Worm (Caenorhabditis elegans): Measurements from ENCODE around the gene sel-12.

Gene sel-12

ce11 chrX:948783-949182 lies 33.1 kb downstream of the sel-12 start, which contains the start of gene sms-2:
Gene sms-2 (minus strand): TSS chrX:948883.
- no peak for TF ChIP-seq F22D6.2 (tag; optimal IDR thresholded peaks at IDR 0.05)
- no peak for TF ChIP-seq madf-3 (GFP tag; IDR thresholded peaks at IDR 0.05)
- no peak for TF ChIP-seq B0019.2 (GFP tag; conservative IDR thresholded peaks at IDR 0.05)
- TF ChIP-seq K11D2.4 (GFP tag; IDR thresholded peaks at IDR 0.05) = no peak
- no peak for TF ChIP-seq F55B11.4 (tag; optimal IDR thresholded peaks at IDR 0.05; ENCODE audit: borderline replicate concordance, insufficient read depth)
- TF ChIP-seq Y79H2A.3 (GFP tag; conservative IDR thresholded peaks at IDR 0.05) = no peak
- TF ChIP-seq attf-3 (GFP tag; conservative IDR thresholded peaks at IDR 0.05) = no peak
- no peak for TF ChIP-seq atf-7 (tag; optimal IDR thresholded peaks at IDR 0.05)
- no peak for TF ChIP-seq attf-5 (GFP tag; optimal IDR thresholded peaks at IDR 0.05)
- TF ChIP-seq nhr-90 (tag; optimal IDR thresholded peaks at IDR 0.05) = no peak
- TF ChIP-seq F39B2.1 (GFP tag; IDR thresholded peaks at IDR 0.05) = no peak
- TF ChIP-seq pbrm-1 (GFP tag; IDR thresholded peaks at IDR 0.05) = no peak
- no peak for TF ChIP-seq ceh-100 (GFP tag; IDR thresholded peaks at IDR 0.05)
- TF ChIP-seq rec-8 (tag; optimal IDR thresholded peaks at IDR 0.05) = no peak
- no peak for TF ChIP-seq ceh-79 (tag; optimal IDR thresholded peaks at IDR 0.05)
- no peak for TF ChIP-seq ztf-25 (GFP tag; IDR thresholded peaks at IDR 0.05)

- TF ChIP-seq dpl-1 (GFP tag; optimal IDR thresholded peaks at IDR 0.05) = no peak
- TF ChIP-seq xnd-1 (tag; optimal IDR thresholded peaks at IDR 0.05) = no peak
- TF ChIP-seq zfh-2 (GFP tag; conservative IDR thresholded peaks at IDR 0.05) = peak; percentile 97
- TF ChIP-seq T07F8.4 (tag; optimal IDR thresholded peaks at IDR 0.05) = no peak
- TF ChIP-seq ceh-40 (GFP tag; IDR thresholded peaks at IDR 0.05) = no peak
- TF ChIP-seq Y53F4B.3 (GFP tag; IDR thresholded peaks at IDR 0.05) = no peak
- TF ChIP-seq nfya-2 (GFP tag; IDR thresholded peaks at IDR 0.05) = no peak
- TF ChIP-seq nhr-90 (tag; optimal IDR thresholded peaks at IDR 0.05) = no peak
- TF ChIP-seq K12H6.12 (tag; optimal IDR thresholded peaks at IDR 0.05) = peak; percentile 97
- peak; percentile 90 for TF ChIP-seq lin-40 (tag; optimal IDR thresholded peaks at IDR 0.05)
- peak; percentile 71 for TF ChIP-seq pbrm-1 (GFP tag; IDR thresholded peaks at IDR 0.05)
- TF ChIP-seq him-1 (tag; optimal IDR thresholded peaks at IDR 0.05) = no peak
- TF ChIP-seq unc-130 (GFP tag; optimal IDR thresholded peaks at IDR 0.05) = no peak
- no peak for TF ChIP-seq ceh-58 (GFP tag; IDR thresholded peaks at IDR 0.05)
- no peak for TF ChIP-seq C17E4.6 (GFP tag; IDR thresholded peaks at IDR 0.05)
- peak; percentile 59 for TF ChIP-seq C06A6.2 (GFP tag; conservative IDR thresholded peaks at IDR 0.05)
- no peak for TF ChIP-seq F49E8.2 (tag; optimal IDR thresholded peaks at IDR 0.05; ENCODE audit: insufficient read depth)
- TF ChIP-seq lin-54 (GFP tag; optimal IDR thresholded peaks at IDR 0.05) = peak; percentile 38
- no peak for TF ChIP-seq F55B11.4 (tag; optimal IDR thresholded peaks at IDR 0.05; ENCODE audit: borderline replicate concordance, insufficient read depth)
- no peak for TF ChIP-seq F57C9.4 (tag; optimal IDR thresholded peaks at IDR 0.05)
- no peak for TF ChIP-seq nfya-1 (tag; optimal IDR thresholded peaks at IDR 0.05; ENCODE audit: borderline replicate concordance, insufficient read depth)
- no peak for TF ChIP-seq snpc-1.1 (tag; optimal IDR thresholded peaks at IDR 0.05; ENCODE audit: insufficient read depth)
- TF ChIP-seq snpc-4 (GFP tag; optimal IDR thresholded peaks at IDR 0.05) = peak; percentile 37
- peak in 3 of 4 experiments; percentile 27 to 67 (median 37) for TF ChIP-seq snpc-4 (tag; optimal IDR thresholded peaks at IDR 0.05)
- TF ChIP-seq attf-5 (GFP tag; optimal IDR thresholded peaks at IDR 0.05) = peak; percentile 80
- peak; percentile 59; the same call in 1 of the 2 replicates for TF ChIP-seq lin-26 (GFP tag; IDR thresholded peaks at IDR 0.05)
- TF ChIP-seq F37B4.10 (GFP tag; IDR thresholded peaks at IDR 0.05) = no peak
- no peak for TF ChIP-seq Y67H2A.10 (GFP tag; conservative IDR thresholded peaks at IDR 0.05)
- TF ChIP-seq ceh-100 (GFP tag; IDR thresholded peaks at IDR 0.05) = peak; percentile 43; the same call in 1 of the 2 replicates
- 0 out of 2 replicates have a peak, but pooled peaks have one; percentile 27 for TF ChIP-seq Y95B8A.8 (GFP tag; IDR thresholded peaks at IDR 0.05)
- no peak for TF ChIP-seq B0019.2 (GFP tag; conservative IDR thresholded peaks at IDR 0.05)
- 0 out of 2 replicates have a peak, but pooled peaks have one; percentile 22 for TF ChIP-seq egl-44 (GFP tag; IDR thresholded peaks at IDR 0.05)
- no peak for TF ChIP-seq repo-1 (tag; optimal IDR thresholded peaks at IDR 0.05)
- TF ChIP-seq sptf-2 (GFP tag; optimal IDR thresholded peaks at IDR 0.05) = no peak
- TF ChIP-seq B0336.3 (GFP tag; IDR thresholded peaks at IDR 0.05) = peak; percentile 60; the same call in 1 of the 2 replicates
- TF ChIP-seq tbx-9 (tag; optimal IDR thresholded peaks at IDR 0.05; ENCODE audit: borderline replicate concordance) = no peak
Observed at ce11 chrX:949466-949865, 33.8 kb downstream of the sel-12 start.
